Fruit fly (Drosophila melanogaster): ENCODE measurements around the gene Ras64B.

The Ras64B gene

dm6 chr3L:4116490-4117367 lies 22.1 kb upstream of the Ras64B start (continued):
- TF ChIP-seq CG15601 (tag; optimal IDR thresholded peaks at IDR 0.05) (peak; percentile 16), CG2120 (GFP tag; optimal IDR thresholded peaks at IDR 0.05) (peak; percentile 18), sens-2 (GFP tag; IDR thresholded peaks at IDR 0.05) (no peak), Drgx (GFP tag; IDR thresholded peaks at IDR 0.05) (peak; percentile 37; the same call in 1 of the 2 replicates)

DNA sequence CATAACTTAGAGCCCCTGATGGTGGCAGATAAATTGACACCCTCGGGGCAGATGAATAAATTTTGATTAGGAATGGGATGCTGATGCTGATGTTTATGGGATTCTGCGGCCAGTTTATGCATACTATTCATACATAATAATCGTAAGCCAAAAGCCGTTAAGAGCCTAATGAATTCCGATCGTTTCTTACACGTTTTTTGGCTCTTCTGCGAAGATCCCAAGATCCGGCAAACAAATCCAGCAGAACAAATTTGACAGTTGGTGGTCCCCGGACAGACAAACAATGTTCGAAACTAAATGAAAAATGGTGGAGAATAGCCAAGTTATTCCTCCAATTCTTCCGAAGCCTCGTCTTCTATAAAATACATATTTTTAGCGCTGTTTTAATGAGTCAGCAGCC lies 21.4 kb upstream of the Ras64B start:
- 0 out of 4 replicates have a peak, but pooled peaks have one; percentile 59 for TF ChIP-seq chinmo (GFP tag; IDR thresholded peaks at IDR 0.05; ENCODE audit: partially characterized antibody)
- peak; percentile 74 for TF ChIP-seq CG13894 (tag; optimal IDR thresholded peaks at IDR 0.05)
- no peak for TF ChIP-seq CG4360 (GFP tag; IDR thresholded peaks at IDR 0.05)
- TF ChIP-seq CG15696 (tag; optimal IDR thresholded peaks at IDR 0.05): no peak
- peak; percentile 16 for TF ChIP-seq abd-A (tag; optimal IDR thresholded peaks at IDR 0.05)
- no peak for TF ChIP-seq PHDP (tag; optimal IDR thresholded peaks at IDR 0.05)
- TF ChIP-seq sd (tag; optimal IDR thresholded peaks at IDR 0.05): peak; percentile 23
- no peak for TF ChIP-seq fu2 (GFP tag; optimal IDR thresholded peaks at IDR 0.05)
- TF ChIP-seq al (GFP tag; IDR thresholded peaks at IDR 0.05): no peak
- TF ChIP-seq Sox102F (GFP tag; optimal IDR thresholded peaks at IDR 0.05): no peak
- TF ChIP-seq MESR4 (GFP tag; optimal IDR thresholded peaks at IDR 0.05): no peak
- no peak for TF ChIP-seq Sry-δ (GFP tag; optimal IDR thresholded peaks at IDR 0.05)

- TF ChIP-seq CG10959 (GFP tag; IDR thresholded peaks at IDR 0.05): no peak
- no peak for TF ChIP-seq CrebB (tag; optimal IDR thresholded peaks at IDR 0.05)
- no peak for TF ChIP-seq maf-S (GFP tag; optimal IDR thresholded peaks at IDR 0.05)
- no peak for TF ChIP-seq Abd-B (GFP tag; optimal IDR thresholded peaks at IDR 0.05)
- no peak for TF ChIP-seq croc (GFP tag; conservative IDR thresholded peaks at IDR 0.05)
- TF ChIP-seq Blimp-1 (GFP tag; optimal IDR thresholded peaks at IDR 0.05): peak; percentile 47
- no peak for TF ChIP-seq CG13624 (GFP tag; optimal IDR thresholded peaks at IDR 0.05)
- TF ChIP-seq CG32532 (GFP tag; IDR thresholded peaks at IDR 0.05): no peak
- TF ChIP-seq Asciz (GFP tag; optimal IDR thresholded peaks at IDR 0.05): no peak
- no peak for TF ChIP-seq sr (GFP tag; IDR thresholded peaks at IDR 0.05)
- no peak for TF ChIP-seq CG16815 (GFP tag; optimal IDR thresholded peaks at IDR 0.05)
- TF ChIP-seq bsh (GFP tag; optimal IDR thresholded peaks at IDR 0.05): no peak
- TF ChIP-seq CG32772 (GFP tag; IDR thresholded peaks at IDR 0.05): 0 out of 2 replicates have a peak, but pooled peaks have one; percentile 11
- no peak for TF ChIP-seq Poxn (GFP tag; IDR thresholded peaks at IDR 0.05)
- TF ChIP-seq Stat92E (GFP tag; optimal IDR thresholded peaks at IDR 0.05): peak in 1 of 3 experiments; percentile 3
- no peak for TF ChIP-seq CG7372 (GFP tag; IDR thresholded peaks at IDR 0.05)
Measured at dm6 chr3L:4118339-4118738, 20.5 kb upstream of the Ras64B start.

dm6 chr3L:4119636-4120357 lies 19.1 kb upstream of the Ras64B start:
- TF ChIP-seq bcd (GFP tag; optimal IDR thresholded peaks at IDR 0.05): peak; percentile 9
- 0 out of 2 replicates have a peak, but pooled peaks have one; percentile 9 for TF ChIP-seq chm (GFP tag; IDR thresholded peaks at IDR 0.05)
- TF ChIP-seq vvl (GFP tag; IDR thresholded peaks at IDR 0.05): peak; percentile 39
- TF ChIP-seq CG14710 (tag; optimal IDR thresholded peaks at IDR 0.05): peak; percentile 92
- peak; percentile 30; the same call in 1 of the 3 replicates for TF ChIP-seq row (GFP tag; IDR thresholded peaks at IDR 0.05)
- TF ChIP-seq chn (GFP tag; optimal IDR thresholded peaks at IDR 0.05): no peak
- TF ChIP-seq Ets97D (GFP tag; optimal IDR thresholded peaks at IDR 0.05): peak; percentile 4
- peak; percentile 32 for TF ChIP-seq Xbp1 (GFP tag; optimal IDR thresholded peaks at IDR 0.05)
- TF ChIP-seq Ada2b (GFP tag; IDR thresholded peaks at IDR 0.05): no peak
- TF ChIP-seq CG18262 (tag; optimal IDR thresholded peaks at IDR 0.05): peak; percentile 27
- peak; percentile 81 for TF ChIP-seq HLHmδ (GFP tag; optimal IDR thresholded peaks at IDR 0.05)
- peak; percentile 24 for TF ChIP-seq pfk (GFP tag; optimal IDR thresholded peaks at IDR 0.05)
- TF ChIP-seq sug (tag; optimal IDR thresholded peaks at IDR 0.05): peak; percentile 72

All from whole organism, embryonic.